Worm (Caenorhabditis elegans): Measurements from ENCODE around the gene Y46G5A.22.

DNA sequence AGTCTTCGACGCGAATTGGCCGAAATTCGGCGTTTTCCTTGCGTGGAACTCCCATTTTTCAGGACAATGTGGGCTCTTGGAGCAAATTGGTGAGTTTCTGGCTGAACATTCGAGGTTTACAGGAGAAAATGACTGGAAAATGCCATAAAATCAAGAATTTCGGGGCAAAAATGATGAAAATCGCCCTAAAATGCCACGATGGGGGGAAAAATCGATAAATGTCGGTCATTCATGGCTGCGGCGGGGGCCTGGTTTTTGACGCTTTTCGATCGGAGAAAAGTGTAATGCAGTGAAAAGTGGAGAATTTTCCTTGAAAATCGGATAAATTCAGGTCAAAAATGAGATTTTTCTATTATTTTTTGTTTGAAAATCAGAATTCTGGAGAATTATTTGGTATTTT, 13.2 kb downstream of the Y46G5A.22 start, which contains the start of the genes Y46G5A.18 and Y46G5A.47:
- TF ChIP-seq dox-1 (GFP tag; IDR thresholded peaks at IDR 0.05) (no peak), unc-130 (GFP tag; optimal IDR thresholded peaks at IDR 0.05) (no peak), F37B4.10 (GFP tag; IDR thresholded peaks at IDR 0.05) (no peak), K12H6.12 (tag; optimal IDR thresholded peaks at IDR 0.05) (no peak), mes-4 (tag; optimal IDR thresholded peaks at IDR 0.05) (no peak), somi-1 (GFP tag; optimal IDR thresholded peaks at IDR 0.05) (no peak), efl-1 (GFP tag; optimal IDR thresholded peaks at IDR 0.05) (no peak), snpc-3.4 (tag; optimal IDR thresholded peaks at IDR 0.05) (no peak), ccch-3 (GFP tag; optimal IDR thresholded peaks at IDR 0.05) (no peak), ama-1 (optimal IDR thresholded peaks at IDR 0.05) (no peak), ama-1 (GFP tag; optimal IDR thresholded peaks at IDR 0.05) (no peak), madf-10 (tag; optimal IDR thresholded peaks at IDR 0.05) (no peak), dpl-1 (GFP tag; optimal IDR thresholded peaks at IDR 0.05) (no peak), atf-7 (tag; optimal IDR thresholded peaks at IDR 0.05) (no peak), ztf-18 (tag; optimal IDR thresholded peaks at IDR 0.05) (no peak)
